Fruit fly (Drosophila melanogaster) S2 (cell line): ENCODE measurements around the gene RhoGAP68F.

Experiments used
- CG8478 ChIP-seq: fragments of >200 bp; optimal IDR thresholded peaks from 2 replicates; lab custom pipeline; 2018
- CTCF ChIP-seq, 2 experiments: fragments of >200 bp; optimal IDR thresholded peaks; 2 replicates each; lab custom pipeline; 2018

RhoGAP68F gene

dm6 chr3L:12112967-12113366 lies 25.7 kb upstream of the RhoGAP68F start:
- no peak for TF ChIP-seq CTCF (optimal IDR thresholded peaks at IDR 0.05; lab: Kevin White, UChicago)
- TF ChIP-seq CG8478 (lab: Kevin White, UChicago), result no peak

- no peak for TF ChIP-seq CG8478 (lab: Kevin White, UChicago)
Observed at dm6 chr3L:12113589-12113988, 25.1 kb upstream of the RhoGAP68F start.

- TF ChIP-seq CG8478 (lab: Kevin White, UChicago) (no peak), CTCF (optimal IDR thresholded peaks at IDR 0.05; lab: Kevin White, UChicago) (no peak)
Observed at dm6 chr3L:12114188-12114587, 24.5 kb upstream of the RhoGAP68F start.

dm6 chr3L:12115103-12115502 lies 23.6 kb upstream of the RhoGAP68F start:
- no peak for TF ChIP-seq CG8478 (lab: Kevin White, UChicago)
- TF ChIP-seq CTCF (optimal IDR thresholded peaks at IDR 0.05; lab: Kevin White, UChicago), result no peak

- no peak for TF ChIP-seq CG8478 (lab: Kevin White, UChicago)
- TF ChIP-seq CTCF (optimal IDR thresholded peaks at IDR 0.05; lab: Kevin White, UChicago), result no peak
Observed at dm6 chr3L:12115966-12116735, 22.5 kb upstream of the RhoGAP68F start, which contains the start of gene vers. TSS of gene vers (plus strand) at chr3L:12116101.

- no peak for TF ChIP-seq CTCF (optimal IDR thresholded peaks at IDR 0.05; lab: Kevin White, UChicago)
- no peak for TF ChIP-seq CG8478 (lab: Kevin White, UChicago)
Observed at dm6 chr3L:12118156-12118555, 20.5 kb upstream of the RhoGAP68F start, which contains the start of gene ssp. TSS of gene ssp (plus strand) at chr3L:12118257.

dm6 chr3L:12118631-12119030 lies 20.0 kb upstream of the RhoGAP68F start:
- no peak for TF ChIP-seq CG8478 (lab: Kevin White, UChicago)
- no peak for TF ChIP-seq CTCF (optimal IDR thresholded peaks at IDR 0.05; lab: Kevin White, UChicago)

dm6 chr3L:12119875-12120485 lies 18.7 kb upstream of the RhoGAP68F start, which contains the start of gene CG11560:
TSS of gene CG11560 (plus strand) at chr3L:12120019.
- TF ChIP-seq CTCF (optimal IDR thresholded peaks at IDR 0.05; lab: Kevin White, UChicago), result no peak
- no peak for TF ChIP-seq CG8478 (lab: Kevin White, UChicago)

- TF ChIP-seq CTCF (optimal IDR thresholded peaks at IDR 0.05; lab: Kevin White, UChicago) (no peak), CG8478 (lab: Kevin White, UChicago) (no peak)
Observed at dm6 chr3L:12122891-12123290, 15.8 kb upstream of the RhoGAP68F start.

- TF ChIP-seq CG8478 (lab: Kevin White, UChicago), result no peak
- TF ChIP-seq CTCF (optimal IDR thresholded peaks at IDR 0.05; lab: Kevin White, UChicago), result no peak
Observed at dm6 chr3L:12124138-12124583, 14.5 kb upstream of the RhoGAP68F start.

dm6 chr3L:12124975-12125374 lies 13.7 kb upstream of the RhoGAP68F start, which contains the start of gene yps:
TSS of gene yps (minus strand) at chr3L:12125150.
- TF ChIP-seq CTCF (optimal IDR thresholded peaks at IDR 0.05; lab: Kevin White, UChicago), result peak in 1 of 2 experiments; percentile 48
- no peak for TF ChIP-seq CG8478 (lab: Kevin White, UChicago)

- TF ChIP-seq CTCF (optimal IDR thresholded peaks at IDR 0.05; lab: Kevin White, UChicago) (no peak), CG8478 (lab: Kevin White, UChicago) (no peak)
Observed at dm6 chr3L:12127294-12128029, 11.2 kb upstream of the RhoGAP68F start, which contains the start of the genes Ir68b and CG34241. TSS of gene Ir68b (minus strand) at chr3L:12127394. TSS of gene CG34241 (plus strand) at chr3L:12127979.

- no peak for TF ChIP-seq CG8478 (lab: Kevin White, UChicago)
Observed at dm6 chr3L:12129111-12129510, 9.6 kb upstream of the RhoGAP68F start, which contains the start of gene Lsp2. TSS of gene Lsp2 (plus strand) at chr3L:12129393.

- TF ChIP-seq CTCF (optimal IDR thresholded peaks at IDR 0.05; lab: Kevin White, UChicago), result peak in 1 of 2 experiments; percentile 7
- TF ChIP-seq CG8478 (lab: Kevin White, UChicago), result no peak
Observed at dm6 chr3L:12131918-12132317, 6.8 kb upstream of the RhoGAP68F start, which contains the start of gene DEF8. TSS of gene DEF8 (plus strand) at chr3L:12132146.
